Fruit fly (Drosophila melanogaster): ENCODE results near the gene CG6999.
"Not testable (repeated sequence)": the region's sequence is repeated elsewhere in the genome, so short reads cannot be mapped to it uniquely, and the experiment has no call there.

The CG6999 gene

DNA sequence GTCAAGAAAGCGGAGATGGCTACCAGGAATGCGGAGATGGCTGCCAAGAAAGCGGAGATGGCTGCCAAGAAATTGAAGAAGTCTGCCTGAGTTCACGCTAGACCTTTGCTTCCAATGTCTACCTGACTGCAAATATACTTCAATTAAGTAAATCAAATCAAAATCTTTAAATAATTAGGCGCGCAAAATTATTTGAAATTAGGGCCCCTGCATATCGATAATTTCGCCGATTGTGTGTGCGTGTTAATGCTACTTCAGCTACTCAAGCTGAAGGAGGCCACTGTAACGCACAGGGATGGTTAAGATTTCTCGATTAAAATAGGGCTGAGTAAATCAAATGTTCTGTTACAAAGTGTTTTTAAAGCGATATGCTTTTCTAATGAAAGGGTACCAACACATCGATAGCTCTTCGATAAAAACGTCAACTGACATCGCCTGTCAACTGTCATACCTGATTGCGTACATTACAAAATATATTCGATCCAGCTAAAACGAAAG, at the start of gene CG6999:
TSS of gene CG6999 (plus strand) at position 448 of the 498 bp plus-strand sequence.
- not testable (repeated sequence) for TF ChIP-seq CG12605 (GFP tag; IDR thresholded peaks at IDR 0.05); CG15710 (tag; optimal IDR thresholded peaks at IDR 0.05); Pif1B (GFP tag; optimal IDR thresholded peaks at IDR 0.05)

DNA sequence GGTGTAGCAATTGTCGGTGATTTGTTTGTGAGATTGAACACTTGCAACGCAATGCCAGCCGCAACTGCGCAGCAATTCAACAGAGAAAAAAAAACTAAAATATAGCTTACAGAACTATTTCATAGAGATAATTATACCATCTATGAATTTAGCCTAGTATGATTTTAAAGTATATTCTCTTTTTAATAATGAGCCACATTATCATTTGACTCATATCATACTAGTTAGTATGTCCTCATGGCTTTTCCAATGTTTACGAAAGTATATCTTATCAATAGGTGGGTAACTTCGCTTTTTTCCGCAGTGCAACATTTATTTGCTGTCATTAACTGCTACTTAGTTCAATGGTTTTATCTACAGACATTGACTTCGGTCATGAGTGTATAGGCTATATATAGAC, 49.4 kb upstream of the CG6999 start:
- TF ChIP-seq CG14655 (GFP tag; optimal IDR thresholded peaks at IDR 0.05) = peak; percentile 32
- no peak for TF ChIP-seq gl (tag; optimal IDR thresholded peaks at IDR 0.05)
- TF ChIP-seq rn (GFP tag; IDR thresholded peaks at IDR 0.05) = no peak
- TF ChIP-seq CG8301 (tag; optimal IDR thresholded peaks at IDR 0.05) = peak; percentile 9
- TF ChIP-seq EcR (GFP tag; optimal IDR thresholded peaks at IDR 0.05) = peak; percentile 48

DNA sequence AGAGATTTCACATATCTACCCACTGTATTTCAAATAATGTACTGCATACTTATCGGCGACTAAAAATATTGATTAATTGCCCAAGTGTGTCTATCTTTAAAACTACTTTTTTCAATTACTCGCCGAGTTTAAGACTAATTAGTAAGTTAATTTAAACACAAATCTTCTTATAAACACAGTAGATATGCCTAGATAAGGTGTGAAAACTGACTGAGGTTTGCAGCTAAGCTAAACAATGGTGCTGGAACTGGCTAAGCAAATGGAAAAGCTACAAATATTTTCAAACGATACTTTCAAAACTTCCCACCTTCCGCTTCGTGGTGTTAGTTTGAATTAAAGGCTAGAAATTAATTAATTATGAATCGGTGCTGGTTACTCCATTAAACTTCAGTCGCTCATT, 47.3 kb upstream of the CG6999 start:
- no peak for TF ChIP-seq CG34367 (tag; optimal IDR thresholded peaks at IDR 0.05)

DNA sequence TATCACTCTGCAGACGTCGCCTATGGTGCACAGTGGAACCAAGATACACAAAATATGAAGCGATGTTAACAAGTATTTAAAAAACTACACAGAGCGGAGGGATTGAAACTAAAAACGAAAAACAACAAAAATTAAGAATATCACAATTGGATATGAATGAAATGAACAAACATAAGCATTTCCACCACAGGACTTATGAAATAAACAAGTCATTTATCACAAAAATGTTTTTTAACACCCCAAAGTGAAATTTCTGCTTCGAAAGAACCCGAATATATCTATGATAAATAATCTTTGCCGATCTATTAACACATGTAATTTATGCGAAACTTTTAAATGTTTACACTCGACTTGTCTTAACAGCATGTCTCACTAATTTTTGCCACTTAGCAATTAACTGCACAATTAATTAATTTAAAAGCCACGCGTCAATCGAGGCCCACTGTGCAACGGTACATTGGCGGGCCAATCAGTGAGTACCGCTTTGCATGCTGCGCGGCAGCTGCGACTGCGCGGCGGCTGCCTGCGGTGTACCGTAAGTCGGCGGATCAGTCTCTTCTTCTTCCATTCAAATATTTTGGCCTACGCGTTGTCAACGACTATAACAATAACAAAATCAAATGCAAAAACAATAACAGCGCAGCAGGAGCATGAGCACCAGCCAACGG, 46.2 kb upstream of the CG6999 start:
- TF ChIP-seq CG13204 (GFP tag; optimal IDR thresholded peaks at IDR 0.05) (no peak), CG4496 (GFP tag; IDR thresholded peaks at IDR 0.05) (peak; percentile 49; the same call in 2 of the 3 replicates), CG8301 (tag; optimal IDR thresholded peaks at IDR 0.05) (peak; percentile 60), CG32121 (GFP tag; IDR thresholded peaks at IDR 0.05) (peak; percentile 47), fd96Ca (GFP tag; IDR thresholded peaks at IDR 0.05) (no peak), CG15710 (tag; optimal IDR thresholded peaks at IDR 0.05) (peak; percentile 35), CG12605 (GFP tag; IDR thresholded peaks at IDR 0.05) (no peak), CG8159 (tag; optimal IDR thresholded peaks at IDR 0.05) (peak; percentile 38), Pif1B (GFP tag; optimal IDR thresholded peaks at IDR 0.05) (peak; percentile 54), CG9948 (tag; optimal IDR thresholded peaks at IDR 0.05) (peak; percentile 10), Pif1A (GFP tag; optimal IDR thresholded peaks at IDR 0.05) (peak; percentile 34), EcR (GFP tag; optimal IDR thresholded peaks at IDR 0.05) (no peak), CG14655 (GFP tag; optimal IDR thresholded peaks at IDR 0.05) (peak; percentile 79)

DNA sequence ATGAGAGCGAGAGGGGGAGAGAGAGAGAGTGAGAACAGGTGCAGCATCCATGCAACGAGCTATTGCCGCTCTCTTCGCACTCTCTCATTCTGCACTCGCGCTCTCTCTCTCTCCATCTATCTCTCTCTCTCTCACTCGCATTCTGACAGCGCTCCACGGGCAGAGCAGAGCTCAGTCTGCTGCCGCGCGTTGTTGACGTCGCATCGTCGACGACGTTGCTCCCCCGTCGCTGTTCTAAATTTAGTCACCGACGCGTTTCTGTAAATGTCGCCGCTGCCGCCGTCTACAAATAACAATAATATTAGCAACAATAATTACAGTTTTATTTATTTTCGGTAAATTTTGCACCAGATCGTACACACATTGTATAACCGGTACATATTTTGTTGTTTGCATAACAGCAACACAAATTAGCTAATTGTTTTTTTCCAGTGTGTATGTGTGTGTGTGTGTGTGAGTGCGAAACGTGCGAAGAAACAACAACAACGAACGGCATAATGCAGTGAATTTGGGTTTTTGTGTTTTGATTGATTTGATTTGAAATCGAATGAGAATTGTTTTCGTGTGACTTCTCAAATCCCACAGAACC, 45.6 kb upstream of the CG6999 start:
- TF ChIP-seq CG34367 (tag; optimal IDR thresholded peaks at IDR 0.05) (peak; percentile 11), Pif1A (GFP tag; optimal IDR thresholded peaks at IDR 0.05) (peak; percentile 33), Pif1B (GFP tag; optimal IDR thresholded peaks at IDR 0.05) (no peak), CG14655 (GFP tag; optimal IDR thresholded peaks at IDR 0.05) (peak; percentile 32), CG32121 (GFP tag; IDR thresholded peaks at IDR 0.05) (no peak; the same call in none of the 2 replicates), rn (GFP tag; IDR thresholded peaks at IDR 0.05) (no peak), fd96Ca (GFP tag; IDR thresholded peaks at IDR 0.05) (peak; percentile 15; the same call in 1 of the 3 replicates), D1 (tag; optimal IDR thresholded peaks at IDR 0.05) (no peak), CG13204 (GFP tag; optimal IDR thresholded peaks at IDR 0.05) (peak; percentile 96), CG17806 (tag; optimal IDR thresholded peaks at IDR 0.05) (peak; percentile 8), gl (tag; optimal IDR thresholded peaks at IDR 0.05) (no peak), EcR (GFP tag; optimal IDR thresholded peaks at IDR 0.05) (peak; percentile 37), CG8301 (tag; optimal IDR thresholded peaks at IDR 0.05) (peak; percentile 38), Ets98B (GFP tag; IDR thresholded peaks at IDR 0.05) (peak; percentile 30; the same call in 1 of the 2 replicates), CG12605 (GFP tag; IDR thresholded peaks at IDR 0.05) (peak; percentile 23; the same call in 1 of the 2 replicates), CG8159 (tag; optimal IDR thresholded peaks at IDR 0.05) (no peak), CG10348 (GFP tag; IDR thresholded peaks at IDR 0.05) (no peak), Snoo (tag; optimal IDR thresholded peaks at IDR 0.05) (no peak), CG15710 (tag; optimal IDR thresholded peaks at IDR 0.05) (peak; percentile 0), CG9948 (tag; optimal IDR thresholded peaks at IDR 0.05) (no peak), CG4496 (GFP tag; IDR thresholded peaks at IDR 0.05) (peak; percentile 53; the same call in 1 of the 3 replicates)

DNA sequence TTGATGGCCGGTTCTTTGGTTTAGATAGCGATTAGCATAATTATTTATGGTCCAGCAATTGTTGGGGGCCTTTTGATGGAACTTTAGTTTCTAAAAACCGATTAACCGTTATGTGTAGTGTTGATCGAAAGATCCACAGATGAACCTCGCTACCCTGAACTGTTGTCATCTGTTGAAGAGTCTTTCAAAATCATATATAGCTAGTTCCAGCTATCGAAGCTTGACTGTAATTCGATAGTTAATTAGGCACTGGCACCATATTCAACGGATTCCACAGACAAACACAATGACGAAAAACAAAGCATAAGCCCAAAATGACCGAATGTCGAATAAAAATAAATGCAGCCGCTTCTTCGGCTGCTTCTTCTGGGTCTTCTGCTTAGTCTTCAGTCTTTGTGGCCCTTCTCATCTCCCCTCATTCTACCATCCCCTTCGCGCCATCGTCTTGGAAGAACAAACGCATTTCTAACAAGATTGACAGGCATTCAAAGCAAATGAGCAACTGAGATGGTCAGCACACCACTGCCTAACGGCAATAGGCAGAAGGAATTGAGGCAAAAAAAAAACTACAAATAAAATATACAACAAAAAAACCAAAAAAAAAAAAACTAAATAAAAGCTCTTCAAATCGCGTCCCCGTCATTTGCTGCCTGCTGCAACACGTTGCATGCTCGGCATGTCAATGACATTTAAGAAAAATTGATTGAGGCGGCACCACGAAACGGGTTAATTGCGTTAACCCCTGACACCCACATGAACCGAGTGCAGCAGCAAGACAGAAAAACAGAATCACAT, 44.3 kb upstream of the CG6999 start:
- TF ChIP-seq CG8301 (tag; optimal IDR thresholded peaks at IDR 0.05) (no peak), Snoo (tag; optimal IDR thresholded peaks at IDR 0.05) (no peak), fd96Ca (GFP tag; IDR thresholded peaks at IDR 0.05) (peak; percentile 36; the same call in 1 of the 3 replicates), D1 (tag; optimal IDR thresholded peaks at IDR 0.05) (no peak), CG14655 (GFP tag; optimal IDR thresholded peaks at IDR 0.05) (no peak), EcR (GFP tag; optimal IDR thresholded peaks at IDR 0.05) (no peak), Pif1A (GFP tag; optimal IDR thresholded peaks at IDR 0.05) (no peak), CG8159 (tag; optimal IDR thresholded peaks at IDR 0.05) (no peak), CG12605 (GFP tag; IDR thresholded peaks at IDR 0.05) (no peak), gl (tag; optimal IDR thresholded peaks at IDR 0.05) (no peak), Pif1B (GFP tag; optimal IDR thresholded peaks at IDR 0.05) (no peak), Ets98B (GFP tag; IDR thresholded peaks at IDR 0.05) (peak; percentile 57; the same call in 1 of the 2 replicates), rn (GFP tag; IDR thresholded peaks at IDR 0.05) (no peak), CG13204 (GFP tag; optimal IDR thresholded peaks at IDR 0.05) (no peak), CG9948 (tag; optimal IDR thresholded peaks at IDR 0.05) (no peak), CG32121 (GFP tag; IDR thresholded peaks at IDR 0.05) (peak; percentile 84), CG17806 (tag; optimal IDR thresholded peaks at IDR 0.05) (no peak), CG34367 (tag; optimal IDR thresholded peaks at IDR 0.05) (no peak), CG4496 (GFP tag; IDR thresholded peaks at IDR 0.05) (peak; percentile 62), CG10348 (GFP tag; IDR thresholded peaks at IDR 0.05) (no peak), CG15710 (tag; optimal IDR thresholded peaks at IDR 0.05) (no peak)

Data from whole organism, pupa.